Fruit fly (Drosophila melanogaster) whole organism, prepupa: ENCODE measurements around the gene CG10725.

Experiments
- Blimp-1 ChIP-seq: fragments of 200-800 bp; sonication (Bioruptor generic); optimal IDR thresholded peaks from 3 replicates; lab custom pipeline; 2017; ENCODE audit warnings: missing biosample characterization, missing genetic modification characterization, mild to moderate bottlenecking, moderate library complexity, missing genetic modification reagents
- CG10631 ChIP-seq: fragments of 200-800 bp; sonication (Bioruptor generic); optimal IDR thresholded peaks from 2 replicates; lab custom pipeline; 2016; ENCODE audit warnings: missing biosample characterization, missing genetic modification characterization
- CG11294 ChIP-seq: fragments of 200-800 bp; sonication (Bioruptor generic); IDR thresholded peaks from 2 replicates; pipeline ENCODE4 v1.3.6; 2022; ENCODE audit warnings: missing biosample characterization, missing genetic modification characterization
- CG11762 ChIP-seq: fragments of 200-800 bp; sonication (Bioruptor generic); optimal IDR thresholded peaks from 3 replicates; lab custom pipeline; 2016; ENCODE audit warnings: missing biosample characterization, missing genetic modification characterization; ENCODE audit not compliant: insufficient read depth
- CG11902 ChIP-seq: fragments of 200-800 bp; sonication (Bioruptor generic); optimal IDR thresholded peaks from 3 replicates; lab custom pipeline; 2016; ENCODE audit warnings: missing biosample characterization, missing genetic modification characterization
- CG15336 ChIP-seq: fragments of 200-800 bp; sonication (Bioruptor generic); IDR thresholded peaks from 2 replicates; pipeline ENCODE4 v1.3.6; 2022; ENCODE audit warnings: missing biosample characterization, missing genetic modification characterization
- CG1621 ChIP-seq: fragments of 200-800 bp; sonication (Bioruptor generic); optimal IDR thresholded peaks from 3 replicates; lab custom pipeline; 2018; ENCODE audit warnings: missing biosample characterization, mild to moderate bottlenecking, missing genetic modification characterization
- CG3032 ChIP-seq: fragments of 200-800 bp; optimal IDR thresholded peaks from 2 replicates; lab custom pipeline; 2019; ENCODE audit warnings: missing biosample characterization, mild to moderate bottlenecking, missing genetic modification characterization, moderate library complexity
- CG34406 ChIP-seq: fragments of 200-800 bp; sonication (Bioruptor generic); optimal IDR thresholded peaks from 3 replicates; lab custom pipeline; 2016; ENCODE audit warnings: missing biosample characterization, missing genetic modification characterization
- CG6163 ChIP-seq: fragments of 200-800 bp; sonication (Bioruptor generic); IDR thresholded peaks from 3 replicates; pipeline ENCODE4 v1.3.6; 2022; ENCODE audit warnings: missing biosample characterization, missing genetic modification characterization
- CG6792 ChIP-seq: fragments of 200-800 bp; sonication (Bioruptor generic); optimal IDR thresholded peaks from 3 replicates; lab custom pipeline; 2016; ENCODE audit warnings: missing biosample characterization, missing genetic modification characterization
- CG6808 ChIP-seq: fragments of 200-800 bp; sonication (Bioruptor generic); optimal IDR thresholded peaks from 3 replicates; lab custom pipeline; 2017; ENCODE audit warnings: missing biosample characterization, missing genetic modification characterization, mild to moderate bottlenecking, moderate library complexity, missing genetic modification reagents
- CG6854 ChIP-seq: fragments of 200-800 bp; sonication (Bioruptor generic); optimal IDR thresholded peaks from 2 replicates; lab custom pipeline; 2017; ENCODE audit warnings: missing biosample characterization, mild to moderate bottlenecking, missing genetic modification characterization
- CG7368 ChIP-seq: fragments of 200-800 bp; sonication (Bioruptor generic); optimal IDR thresholded peaks from 3 replicates; lab custom pipeline; 2016; ENCODE audit warnings: missing biosample characterization, missing genetic modification characterization
- CG8119 ChIP-seq: fragments of 200-800 bp; sonication (Bioruptor generic); IDR thresholded peaks from 3 replicates; pipeline ENCODE4 v1.3.6; 2022; ENCODE audit warnings: missing biosample characterization, missing genetic modification characterization
- CG8319 ChIP-seq: fragments of 200-800 bp; sonication (Bioruptor generic); optimal IDR thresholded peaks from 3 replicates; lab custom pipeline; 2016; ENCODE audit warnings: missing biosample characterization, missing genetic modification characterization
- CG8632 ChIP-seq: fragments of 200-800 bp; sonication (Bioruptor generic); optimal IDR thresholded peaks from 3 replicates; lab custom pipeline; 2016; ENCODE audit warnings: missing biosample characterization, missing genetic modification characterization
- Eip75B ChIP-seq: fragments of 200-800 bp; sonication (Bioruptor generic); optimal IDR thresholded peaks from 3 replicates; lab custom pipeline; 2016; ENCODE audit warnings: missing biosample characterization, missing genetic modification characterization
- Eip78C ChIP-seq: fragments of 200-800 bp; sonication (Bioruptor generic); peaks from one replicate; lab custom pipeline; 2016; ENCODE audit warnings: missing biosample characterization, missing genetic modification characterization
- Ets21C ChIP-seq: fragments of 200-800 bp; sonication (Bioruptor generic); optimal IDR thresholded peaks from 3 replicates; lab custom pipeline; 2016; ENCODE audit warnings: missing biosample characterization, missing genetic modification characterization
- Hr38 ChIP-seq: sonication (Bioruptor generic); optimal IDR thresholded peaks from 2 replicates; lab custom pipeline; 2016; ENCODE audit warnings: missing biosample characterization, missing genetic modification characterization
- Hr39 ChIP-seq: fragments of 200-800 bp; sonication (Bioruptor generic); optimal IDR thresholded peaks from 2 replicates; lab custom pipeline; 2016; ENCODE audit warnings: missing biosample characterization, missing genetic modification characterization
- Hr4 ChIP-seq: fragments of 200-800 bp; sonication (Bioruptor generic); optimal IDR thresholded peaks from 3 replicates; lab custom pipeline; 2016; ENCODE audit warnings: missing biosample characterization, missing genetic modification characterization
- Lpt ChIP-seq: fragments of 200-800 bp; sonication (Bioruptor generic); optimal IDR thresholded peaks from 3 replicates; lab custom pipeline; 2016; ENCODE audit warnings: missing biosample characterization, missing genetic modification characterization
- Met ChIP-seq: fragments of 200-800 bp; sonication (Bioruptor generic); optimal IDR thresholded peaks from 3 replicates; lab custom pipeline; 2016; ENCODE audit warnings: missing biosample characterization, missing genetic modification characterization
- OdsH ChIP-seq: fragments of 200-800 bp; sonication (Bioruptor generic); optimal IDR thresholded peaks from 3 replicates; lab custom pipeline; 2016; ENCODE audit warnings: missing biosample characterization, missing genetic modification characterization
- Smox ChIP-seq: fragments of 200-800 bp; sonication (Bioruptor generic); optimal IDR thresholded peaks from 3 replicates; lab custom pipeline; 2016; ENCODE audit warnings: missing biosample characterization, missing genetic modification characterization
- Sox102F ChIP-seq: fragments of 200-800 bp; sonication (Bioruptor generic); optimal IDR thresholded peaks from 2 replicates; lab custom pipeline; 2016; ENCODE audit warnings: missing biosample characterization, mild to moderate bottlenecking, missing genetic modification characterization
- Sox14 ChIP-seq: fragments of 200-800 bp; sonication (Bioruptor generic); optimal IDR thresholded peaks from 3 replicates; lab custom pipeline; 2016; ENCODE audit warnings: missing biosample characterization, missing genetic modification characterization
- achi ChIP-seq: fragments of 200-800 bp; sonication (Bioruptor generic); optimal IDR thresholded peaks from 3 replicates; lab custom pipeline; 2016; ENCODE audit warnings: missing biosample characterization, missing genetic modification characterization
- cyc ChIP-seq: fragments of 200-800 bp; sonication (Bioruptor generic); optimal IDR thresholded peaks from 3 replicates; lab custom pipeline; 2016; ENCODE audit warnings: missing biosample characterization, missing genetic modification characterization
- dsx ChIP-seq: fragments of 200-800 bp; optimal IDR thresholded peaks from 3 replicates; lab custom pipeline; 2019; ENCODE audit warnings: missing biosample characterization, mild to moderate bottlenecking, missing genetic modification characterization, moderate library complexity; ENCODE audit not compliant: poor library complexity, severe bottlenecking
- eg ChIP-seq: fragments of 200-800 bp; sonication (Bioruptor generic); IDR thresholded peaks from 3 replicates; pipeline ENCODE4 v1.3.6; 2022; ENCODE audit warnings: missing biosample characterization, missing genetic modification characterization
- esn ChIP-seq: fragments of 200-800 bp; sonication (Bioruptor generic); optimal IDR thresholded peaks from 2 replicates; lab custom pipeline; 2016; ENCODE audit warnings: missing biosample characterization, mild to moderate bottlenecking, missing genetic modification characterization, moderate library complexity
- fd59A ChIP-seq: fragments of 200-800 bp; sonication (Bioruptor generic); optimal IDR thresholded peaks from 2 replicates; lab custom pipeline; 2017; ENCODE audit warnings: missing biosample characterization, mild to moderate bottlenecking, missing genetic modification characterization, missing genetic modification reagents
- fd85E ChIP-seq: fragments of 200-800 bp; sonication (Bioruptor generic); optimal IDR thresholded peaks from 3 replicates; lab custom pipeline; 2016; ENCODE audit warnings: missing biosample characterization, missing genetic modification characterization
- fkh ChIP-seq: fragments of 200-800 bp; sonication (Bioruptor generic); optimal IDR thresholded peaks from 3 replicates; lab custom pipeline; 2017; ENCODE audit warnings: missing biosample characterization, mild to moderate bottlenecking, missing genetic modification characterization, moderate library complexity
- lz ChIP-seq: fragments of 200-800 bp; sonication (Bioruptor generic); optimal IDR thresholded peaks from 3 replicates; lab custom pipeline; 2016; ENCODE audit warnings: missing biosample characterization, missing genetic modification characterization
- net ChIP-seq: fragments of 200-800 bp; sonication (Bioruptor generic); optimal IDR thresholded peaks from 3 replicates; lab custom pipeline; 2016; ENCODE audit warnings: missing biosample characterization, missing genetic modification characterization
- pdm3 ChIP-seq: fragments of 200-800 bp; sonication (Bioruptor generic); optimal IDR thresholded peaks from 3 replicates; lab custom pipeline; 2016; ENCODE audit warnings: missing biosample characterization, missing genetic modification characterization
- salr ChIP-seq, 2 experiments: fragments of 200-800 bp; sonication (Bioruptor generic); optimal IDR thresholded peaks; 3 replicates each; lab custom pipeline; 2016 to 2018; ENCODE audit warnings: missing biosample characterization in 2 of 2, missing genetic modification characterization in 2 of 2, mild to moderate bottlenecking in 1 of 2
- spab ChIP-seq: fragments of 200-800 bp; sonication (Bioruptor generic); optimal IDR thresholded peaks from 2 replicates; lab custom pipeline; 2017; ENCODE audit warnings: missing biosample characterization, mild to moderate bottlenecking, missing genetic modification characterization, missing genetic modification reagents
- svp ChIP-seq: fragments of 200-800 bp; sonication (Bioruptor generic); peaks from one replicate; lab custom pipeline; 2016; ENCODE audit warnings: missing biosample characterization, missing genetic modification characterization
- topi ChIP-seq: fragments of 200-800 bp; sonication (Bioruptor generic); optimal IDR thresholded peaks from 3 replicates; lab custom pipeline; 2016; ENCODE audit warnings: missing biosample characterization, missing genetic modification characterization
- vri ChIP-seq: fragments of 200-800 bp; sonication (Bioruptor generic); optimal IDR thresholded peaks from 3 replicates; lab custom pipeline; 2016; ENCODE audit warnings: missing biosample characterization, mild to moderate bottlenecking, missing genetic modification characterization

The CG10725 gene

DNA sequence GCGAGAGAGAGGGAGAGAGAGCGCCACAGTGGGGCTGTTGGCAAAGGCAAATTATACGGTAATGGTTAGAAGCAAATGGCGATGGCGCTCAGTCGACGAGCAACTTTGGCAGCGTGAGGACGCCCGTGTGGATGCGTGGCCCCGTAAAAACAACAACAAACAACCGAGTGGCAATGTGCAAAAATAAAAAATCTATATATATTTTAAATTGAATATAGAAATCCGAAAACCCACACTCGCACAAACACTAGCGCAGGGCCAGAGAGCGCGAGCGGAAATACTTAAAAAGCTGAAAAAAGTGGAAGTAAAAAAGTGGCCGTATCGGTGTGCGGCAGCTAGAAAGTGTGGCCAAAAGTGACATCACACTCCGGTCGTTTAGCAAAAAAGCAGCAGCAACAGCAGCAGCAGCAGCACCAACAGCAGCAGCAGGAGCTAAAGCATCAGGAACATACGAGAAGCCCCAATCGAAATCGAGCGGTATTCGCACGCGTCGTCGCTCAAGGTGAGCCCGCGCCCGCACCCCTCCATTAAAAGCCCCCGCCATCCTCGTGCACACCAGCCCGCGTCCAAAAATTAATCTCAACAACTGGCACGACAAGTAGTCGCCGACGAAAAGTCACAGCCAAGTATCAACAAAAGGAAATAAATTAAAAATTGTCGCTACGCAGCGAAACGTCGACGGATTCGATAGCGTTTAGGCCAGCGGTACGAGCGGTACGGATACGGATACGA is 39.9 kb downstream of the CG10725 start, which contains the start of gene stv (continued):
- TF ChIP-seq CG10631 (GFP tag; lab: Kevin White, UChicago) = no peak
- TF ChIP-seq CG6163 (GFP tag; lab: Robert Waterston, UW) = peak; percentile 50; the same call in 1 of the 3 replicates
- TF ChIP-seq fd59A (GFP tag; lab: Kevin White, UChicago) = no peak
- no peak for TF ChIP-seq CG11762
- no peak for TF ChIP-seq fkh
- TF ChIP-seq dsx (GFP tag; lab: Kevin White, UChicago) = no peak
- TF ChIP-seq CG11294 (GFP tag; lab: Robert Waterston, UW) = no peak
- peak; percentile 77 for TF ChIP-seq Eip78C (GFP tag; lab: Kevin White, UChicago)
- no peak for TF ChIP-seq CG3032 (tag; lab: Kevin White, UChicago)
- no peak for TF ChIP-seq pdm3 (GFP tag; lab: Kevin White, UChicago)
- no peak for TF ChIP-seq lz (GFP tag; lab: Kevin White, UChicago)
- TF ChIP-seq CG11902 (GFP tag; lab: Kevin White, UChicago) = no peak
- TF ChIP-seq CG6792 (GFP tag; lab: Kevin White, UChicago) = no peak
- TF ChIP-seq Hr38 = no peak
- TF ChIP-seq Sox102F (GFP tag; lab: Kevin White, UChicago) = no peak
- no peak for TF ChIP-seq OdsH (GFP tag; lab: Kevin White, UChicago)
- TF ChIP-seq vri = peak; percentile 47
- no peak for TF ChIP-seq Hr4
- TF ChIP-seq achi = no peak
- peak; percentile 68 for TF ChIP-seq svp (GFP tag; lab: Kevin White, UChicago)
- TF ChIP-seq spab = no peak
- TF ChIP-seq CG1621 (tag; lab: Kevin White, UChicago) = peak; percentile 35

dm6 chr3L:13478339-13479203 is 40.8 kb downstream of the CG10725 start:
- TF ChIP-seq eg (no peak), Hr38 (no peak), achi (peak; percentile 10), Eip75B (GFP tag; lab: Kevin White, UChicago) (no peak), CG1621 (tag; lab: Kevin White, UChicago) (peak; percentile 48), fd85E (GFP tag; lab: Kevin White, UChicago) (no peak), CG8319 (GFP tag; lab: Kevin White, UChicago) (no peak), CG15336 (no peak), Smox (GFP tag; lab: Kevin White, UChicago) (peak; percentile 6), CG8632 (GFP tag; lab: Kevin White, UChicago) (peak; percentile 26), CG11902 (GFP tag; lab: Kevin White, UChicago) (peak; percentile 26), Lpt (GFP tag; lab: Kevin White, UChicago) (no peak), Hr39 (GFP tag; lab: Kevin White, UChicago) (peak; percentile 47), CG8119 (GFP tag; lab: Robert Waterston, UW) (no peak), pdm3 (GFP tag; lab: Kevin White, UChicago) (peak; percentile 24), Met (peak; percentile 11), salr (GFP tag; optimal IDR thresholded peaks at IDR 0.05; lab: Kevin White, UChicago) (no peak), esn (GFP tag; lab: Kevin White, UChicago) (peak; percentile 64), CG11294 (GFP tag; lab: Robert Waterston, UW) (no peak), net (GFP tag; lab: Kevin White, UChicago) (no peak), Blimp-1 (GFP tag; lab: Kevin White, UChicago) (no peak), CG6792 (GFP tag; lab: Kevin White, UChicago) (peak; percentile 13), topi (GFP tag; lab: Kevin White, UChicago) (peak; percentile 21), CG6854 (GFP tag; lab: Kevin White, UChicago) (no peak), lz (GFP tag; lab: Kevin White, UChicago) (peak; percentile 41), CG34406 (GFP tag; lab: Kevin White, UChicago) (peak; percentile 16), spab (no peak), dsx (GFP tag; lab: Kevin White, UChicago) (peak; percentile 1), cyc (GFP tag; lab: Kevin White, UChicago) (peak; percentile 31), fd59A (GFP tag; lab: Kevin White, UChicago) (no peak), Hr4 (no peak), Ets21C (GFP tag; lab: Kevin White, UChicago) (peak; percentile 9), CG6808 (GFP tag; lab: Kevin White, UChicago) (peak; percentile 14), Sox14 (GFP tag; lab: Kevin White, UChicago) (peak; percentile 5), CG6163 (GFP tag; lab: Robert Waterston, UW) (peak; percentile 41; the same call in 1 of the 3 replicates), CG10631 (GFP tag; lab: Kevin White, UChicago) (peak; percentile 21), CG7368 (GFP tag; lab: Kevin White, UChicago) (no peak), svp (GFP tag; lab: Kevin White, UChicago) (peak; percentile 30)
